Worm (Caenorhabditis elegans): ENCODE data around the gene ttll-9.

ttll-9 gene

DNA sequence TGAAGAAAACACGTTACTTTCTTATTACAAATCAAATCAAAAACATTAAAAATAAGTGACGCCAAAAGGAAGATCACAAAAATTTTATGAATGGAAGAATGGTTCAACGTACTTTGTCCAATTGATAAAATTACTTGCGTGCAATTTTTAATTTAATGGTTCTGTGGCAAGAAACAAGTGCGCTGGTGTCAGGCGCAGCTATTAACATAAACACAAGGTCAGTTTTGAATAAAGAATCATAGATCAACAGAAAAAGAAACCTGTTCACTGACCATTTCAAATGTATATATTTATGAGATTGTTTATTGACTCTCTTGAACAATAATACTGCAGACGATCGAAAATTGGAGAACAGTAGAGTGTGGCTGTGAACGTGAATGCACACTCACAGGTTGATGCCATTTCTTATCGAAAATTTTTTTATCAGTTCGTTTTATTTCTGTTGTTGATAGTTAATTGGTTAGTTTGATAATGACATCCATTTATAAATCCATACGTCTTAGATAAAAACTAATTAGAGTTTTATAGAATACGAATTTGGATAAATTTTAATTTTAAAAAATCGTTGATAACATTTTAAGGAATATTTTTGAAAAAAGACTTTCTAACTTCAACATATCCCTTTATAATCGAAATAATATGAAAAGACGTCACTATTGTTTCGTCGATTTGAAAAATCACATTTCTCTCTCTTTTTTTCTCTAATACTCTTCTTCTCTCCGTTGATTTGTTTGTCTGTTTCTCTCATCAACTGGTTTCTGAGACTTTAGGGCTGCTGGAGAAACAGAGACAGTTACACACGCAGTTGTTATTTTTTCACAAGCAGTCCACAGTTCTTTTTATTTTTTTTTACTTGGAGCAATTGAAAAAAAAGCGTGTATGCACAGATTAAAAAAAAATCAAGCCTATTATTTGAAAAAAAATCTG is 6.8 kb upstream of the ttll-9 start, which contains the start of gene amx-3:
amx-3 (minus strand) TSS at position 548 of the 927 bp plus-strand sequence.
- TF ChIP-seq hmg-1.2 (GFP tag; IDR thresholded peaks at IDR 0.05) (peak; percentile 53; the same call in 1 of the 2 replicates), nhr-80 (tag; optimal IDR thresholded peaks at IDR 0.05) (peak; percentile 60), atf-7 (tag; optimal IDR thresholded peaks at IDR 0.05) (no peak), D2030.7 (GFP tag; IDR thresholded peaks at IDR 0.05) (no peak), aptf-3 (GFP tag; IDR thresholded peaks at IDR 0.05) (no peak), F33H1.4 (GFP tag; IDR thresholded peaks at IDR 0.05) (no peak), attf-6 (GFP tag; IDR thresholded peaks at IDR 0.05) (no peak), madf-10 (tag; optimal IDR thresholded peaks at IDR 0.05) (no peak)

DNA sequence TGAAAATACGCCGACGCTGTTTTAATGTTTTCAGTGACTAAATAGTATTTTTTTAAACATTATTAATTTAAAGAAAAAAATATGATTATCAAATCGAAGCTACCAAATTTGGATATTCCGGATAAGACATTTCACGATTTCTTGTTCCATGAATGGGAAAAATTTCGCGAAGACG is 6.3 kb upstream of the ttll-9 start, which contains the start of gene acs-12:
acs-12 (plus strand) TSS at position 76 of the 175 bp plus-strand sequence.
- no peak for TF ChIP-seq ztf-25 (GFP tag; IDR thresholded peaks at IDR 0.05)
- TF ChIP-seq rpc-1 (optimal IDR thresholded peaks at IDR 0.05): no peak
- no peak for TF ChIP-seq rpc-1 (tag; optimal IDR thresholded peaks at IDR 0.05)
- TF ChIP-seq rcor-1 (GFP tag; IDR thresholded peaks at IDR 0.05): no peak
- no peak for TF ChIP-seq fkh-3 (tag; optimal IDR thresholded peaks at IDR 0.05)
- TF ChIP-seq nhr-27 (tag; optimal IDR thresholded peaks at IDR 0.05): no peak
- no peak for TF ChIP-seq madf-6 (GFP tag; IDR thresholded peaks at IDR 0.05)
- no peak for TF ChIP-seq gei-17 (GFP tag; optimal IDR thresholded peaks at IDR 0.05)
- TF ChIP-seq K11D2.4 (GFP tag; IDR thresholded peaks at IDR 0.05): no peak
- TF ChIP-seq Y79H2A.3 (GFP tag; conservative IDR thresholded peaks at IDR 0.05): no peak

DNA sequence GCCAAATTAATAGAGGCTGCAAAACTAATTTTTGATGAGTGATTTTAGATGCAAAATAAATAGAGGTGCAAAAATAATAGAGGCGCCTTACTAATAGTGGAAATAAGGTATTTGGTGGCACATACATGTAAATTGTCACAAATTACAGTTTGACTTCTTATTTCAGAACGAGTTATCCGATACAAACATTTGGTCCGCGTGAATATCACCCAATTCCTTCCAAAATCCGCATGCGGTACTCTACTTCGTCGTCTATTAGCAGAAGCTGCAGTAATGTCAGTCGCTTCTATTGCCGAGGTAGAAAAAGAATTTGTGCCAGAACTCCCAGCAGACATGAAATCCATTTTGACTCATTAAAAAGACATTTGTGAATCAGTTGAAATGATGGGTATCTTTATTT is 3.3 kb upstream of the ttll-9 start:
- no peak for TF ChIP-seq akir-1 (GFP tag; optimal IDR thresholded peaks at IDR 0.05)
- TF ChIP-seq ZK185.1 (tag; optimal IDR thresholded peaks at IDR 0.05; ENCODE audit: poor library complexity, severe bottlenecking): no peak
- TF ChIP-seq F52B5.7 (tag; optimal IDR thresholded peaks at IDR 0.05): no peak
- TF ChIP-seq snpc-1.1 (tag; optimal IDR thresholded peaks at IDR 0.05; ENCODE audit: insufficient read depth): no peak
- no peak for TF ChIP-seq nfyb-1 (GFP tag; IDR thresholded peaks at IDR 0.05)
- no peak for TF ChIP-seq F22D6.2 (tag; optimal IDR thresholded peaks at IDR 0.05)
- no peak for TF ChIP-seq D2030.7 (GFP tag; IDR thresholded peaks at IDR 0.05)
- TF ChIP-seq aptf-3 (GFP tag; IDR thresholded peaks at IDR 0.05): no peak
- TF ChIP-seq nhr-120 (GFP tag; IDR thresholded peaks at IDR 0.05): no peak
- no peak for TF ChIP-seq aptf-2 (GFP tag; conservative IDR thresholded peaks at IDR 0.05)
- TF ChIP-seq atf-7 (tag; optimal IDR thresholded peaks at IDR 0.05): no peak
- no peak for TF ChIP-seq dpl-1 (GFP tag; optimal IDR thresholded peaks at IDR 0.05)
- no peak for TF ChIP-seq Y67H2A.10 (GFP tag; conservative IDR thresholded peaks at IDR 0.05)
- TF ChIP-seq F55B11.4 (tag; optimal IDR thresholded peaks at IDR 0.05; ENCODE audit: borderline replicate concordance, insufficient read depth): no peak
- TF ChIP-seq mxl-1 (tag; optimal IDR thresholded peaks at IDR 0.05): no peak
- no peak for TF ChIP-seq let-607 (tag; optimal IDR thresholded peaks at IDR 0.05)
- TF ChIP-seq sea-2 (GFP tag; IDR thresholded peaks at IDR 0.05): no peak
- no peak for TF ChIP-seq lag-1 (GFP tag; IDR thresholded peaks at IDR 0.05)

DNA sequence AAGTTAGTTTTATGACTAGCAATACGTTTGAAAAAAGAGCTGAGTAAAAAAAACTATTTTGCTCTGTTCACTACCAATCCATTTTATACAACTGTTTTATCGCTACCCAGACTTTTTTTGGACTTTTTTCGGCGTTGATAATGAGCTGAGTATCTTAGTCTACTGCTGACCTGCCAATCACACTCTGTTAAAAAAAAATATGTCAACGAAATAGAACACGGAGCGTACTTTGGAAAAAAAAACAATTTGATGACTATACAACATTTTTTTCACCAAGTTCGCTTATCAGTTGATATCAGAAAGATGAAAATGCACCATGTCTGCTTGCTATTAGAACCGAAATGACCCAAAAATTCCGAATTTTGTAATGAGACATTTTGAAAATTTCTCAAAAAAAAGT is 506 bp upstream of the ttll-9 start:
- TF ChIP-seq snpc-3.4 (tag; optimal IDR thresholded peaks at IDR 0.05) (no peak), aptf-3 (GFP tag; IDR thresholded peaks at IDR 0.05) (no peak), T07F8.4 (tag; optimal IDR thresholded peaks at IDR 0.05) (no peak), bed-2 (GFP tag; IDR thresholded peaks at IDR 0.05) (no peak), F57A8.1 (GFP tag; optimal IDR thresholded peaks at IDR 0.05) (no peak), atf-7 (tag; optimal IDR thresholded peaks at IDR 0.05) (peak; percentile 2), ceh-58 (GFP tag; IDR thresholded peaks at IDR 0.05) (no peak), dox-1 (GFP tag; IDR thresholded peaks at IDR 0.05) (0 out of 2 replicates have a peak, but pooled peaks have one; percentile 12), B0019.2 (GFP tag; conservative IDR thresholded peaks at IDR 0.05) (no peak), pbrm-1 (GFP tag; IDR thresholded peaks at IDR 0.05) (no peak), Y67H2A.10 (GFP tag; conservative IDR thresholded peaks at IDR 0.05) (no peak), nfya-1 (tag; optimal IDR thresholded peaks at IDR 0.05; ENCODE audit: borderline replicate concordance, insufficient read depth) (no peak), sptf-2 (GFP tag; optimal IDR thresholded peaks at IDR 0.05) (no peak), dpff-1 (tag; optimal IDR thresholded peaks at IDR 0.05) (no peak), egl-18 (GFP tag; IDR thresholded peaks at IDR 0.05) (no peak)
